Worm (Caenorhabditis elegans): ENCODE measurements around the gene bgal-2.

The bgal-2 gene

ce11 chrX:6741532-6741931 is 42.7 kb upstream of the bgal-2 start:
- TF ChIP-seq alr-1 (tag; optimal IDR thresholded peaks at IDR 0.05; ENCODE audit: borderline replicate concordance) (no peak), ets-5 (GFP tag; IDR thresholded peaks at IDR 0.05) (no peak), mab-9 (GFP tag; IDR thresholded peaks at IDR 0.05) (peak; percentile 57), mef-2 (tag; optimal IDR thresholded peaks at IDR 0.05) (no peak), vab-15 (tag; optimal IDR thresholded peaks at IDR 0.05) (no peak), sup-37 (GFP tag; optimal IDR thresholded peaks at IDR 0.05) (no peak), ceh-8 (GFP tag; optimal IDR thresholded peaks at IDR 0.05) (no peak), fos-1 (tag; optimal IDR thresholded peaks at IDR 0.05) (no peak), tlp-1 (tag; optimal IDR thresholded peaks at IDR 0.05) (no peak), jun-1 (tag; optimal IDR thresholded peaks at IDR 0.05) (no peak), unc-86 (tag; optimal IDR thresholded peaks at IDR 0.05) (no peak), fkh-10 (GFP tag; optimal IDR thresholded peaks at IDR 0.05) (no peak), dsc-1 (tag; optimal IDR thresholded peaks at IDR 0.05) (no peak), rnt-1 (tag; optimal IDR thresholded peaks at IDR 0.05) (peak; percentile 64), elt-2 (tag; optimal IDR thresholded peaks at IDR 0.05) (peak; percentile 25), nhr-11 (tag; optimal IDR thresholded peaks at IDR 0.05) (no peak), lin-13 (GFP tag; optimal IDR thresholded peaks at IDR 0.05) (peak; percentile 34), nhr-85 (tag) (peak; percentile 98), hlh-4 (tag; optimal IDR thresholded peaks at IDR 0.05) (no peak), mep-1 (tag; optimal IDR thresholded peaks at IDR 0.05) (peak; percentile 77), nhr-20 (tag; optimal IDR thresholded peaks at IDR 0.05) (peak; percentile 76), C04F5.9 (tag; optimal IDR thresholded peaks at IDR 0.05) (no peak), ama-1 (optimal IDR thresholded peaks at IDR 0.05) (no peak), nhr-84 (tag; optimal IDR thresholded peaks at IDR 0.05) (no peak), efl-3 (GFP tag; optimal IDR thresholded peaks at IDR 0.05) (no peak), zip-4 (GFP tag; optimal IDR thresholded peaks at IDR 0.05) (no peak), mdl-1 (tag; optimal IDR thresholded peaks at IDR 0.05) (no peak), nhr-76 (tag; optimal IDR thresholded peaks at IDR 0.05) (no peak), ceh-88 (GFP tag; IDR thresholded peaks at IDR 0.05) (no peak; the same call in 1 of the 2 replicates), unc-98 (GFP tag; IDR thresholded peaks at IDR 0.05) (no peak), hpl-2 (GFP tag; optimal IDR thresholded peaks at IDR 0.05) (no peak), aly-2 (tag; optimal IDR thresholded peaks at IDR 0.05) (no peak), zag-1 (tag; optimal IDR thresholded peaks at IDR 0.05) (no peak), isw-1 (GFP tag; IDR thresholded peaks at IDR 0.05) (no peak), egl-13 (tag; optimal IDR thresholded peaks at IDR 0.05) (no peak), C16A3.4 (tag; optimal IDR thresholded peaks at IDR 0.05) (peak; percentile 65), sox-4 (tag; optimal IDR thresholded peaks at IDR 0.05) (no peak), ztf-4 (tag; optimal IDR thresholded peaks at IDR 0.05) (peak; percentile 79), lin-39 (tag; optimal IDR thresholded peaks at IDR 0.05) (no peak), lin-15B (tag; optimal IDR thresholded peaks at IDR 0.05) (no peak), efl-1 (optimal IDR thresholded peaks at IDR 0.05) (peak in 1 of 2 experiments; percentile 18), efl-1 (GFP tag; optimal IDR thresholded peaks at IDR 0.05 in 1 of 2) (peak; percentile 17 to 85), ztf-11 (tag; optimal IDR thresholded peaks at IDR 0.05) (no peak), fkh-4 (tag; optimal IDR thresholded peaks at IDR 0.05; ENCODE audit: borderline replicate concordance) (no peak), F16B12.6 (tag; optimal IDR thresholded peaks at IDR 0.05) (no peak), hlh-17 (GFP tag; optimal IDR thresholded peaks at IDR 0.05; ENCODE audit: borderline replicate concordance) (no peak), nhr-12 (tag; optimal IDR thresholded peaks at IDR 0.05) (no peak), ces-1 (GFP tag; optimal IDR thresholded peaks at IDR 0.05) (no peak), pqm-1 (tag; optimal IDR thresholded peaks at IDR 0.05) (no peak), unc-30 (tag; optimal IDR thresholded peaks at IDR 0.05) (no peak), C34B4.2 (tag; optimal IDR thresholded peaks at IDR 0.05) (no peak), skn-1 (tag; optimal IDR thresholded peaks at IDR 0.05) (peak; percentile 4), unc-130 (tag; optimal IDR thresholded peaks at IDR 0.05) (peak; percentile 78), snu-23 (GFP tag; optimal IDR thresholded peaks at IDR 0.05) (peak; percentile 45), irx-1 (tag; optimal IDR thresholded peaks at IDR 0.05) (no peak), lin-35 (GFP tag; optimal IDR thresholded peaks at IDR 0.05) (peak; percentile 28 to 69)

Data from whole organism, L1 larva.